Worm (Caenorhabditis elegans): ENCODE results near the gene bud-13.

The bud-13 gene

DNA sequence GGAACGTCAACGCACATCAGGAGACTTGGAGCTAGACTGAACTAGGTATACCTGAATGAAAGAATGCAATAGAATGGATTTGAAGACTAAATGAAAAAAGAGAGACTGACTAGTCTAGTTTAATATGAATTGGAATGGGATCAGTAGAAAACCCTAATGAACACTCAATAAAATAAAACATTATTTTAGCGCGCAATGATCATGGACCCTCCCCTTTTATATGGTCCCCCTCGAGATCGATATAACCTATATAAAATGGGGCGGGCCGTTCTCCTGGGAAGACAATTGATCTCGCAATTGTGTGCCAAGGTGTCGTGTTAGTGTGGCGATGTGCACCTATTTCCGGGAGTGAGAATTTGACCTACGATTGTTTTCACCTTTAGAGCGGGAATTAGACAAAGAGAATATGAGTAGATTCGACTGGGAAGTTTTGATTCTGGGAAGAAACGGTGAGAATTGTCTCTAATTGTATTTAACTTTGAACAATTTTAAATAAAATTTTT lies 49.6 kb downstream of the bud-13 start, which contains the start of gene cdc-25.3:
Gene cdc-25.3 (minus strand): TSS at position 51 of the 503 bp plus-strand sequence.
- no peak for TF ChIP-seq nhr-129 (tag; optimal IDR thresholded peaks at IDR 0.05)
- TF ChIP-seq lin-11 (tag; optimal IDR thresholded peaks at IDR 0.05): no peak
- no peak for TF ChIP-seq ZK546.5 (tag; optimal IDR thresholded peaks at IDR 0.05)
- no peak for TF ChIP-seq unc-55 (GFP tag; optimal IDR thresholded peaks at IDR 0.05)
- TF ChIP-seq C34F6.9 (tag; optimal IDR thresholded peaks at IDR 0.05): no peak
- no peak for TF ChIP-seq dmd-4 (tag; optimal IDR thresholded peaks at IDR 0.05)
- TF ChIP-seq ztf-4 (tag; optimal IDR thresholded peaks at IDR 0.05): no peak
- no peak for TF ChIP-seq mdl-1 (tag; optimal IDR thresholded peaks at IDR 0.05)
- TF ChIP-seq nhr-21 (tag; optimal IDR thresholded peaks at IDR 0.05): no peak
- TF ChIP-seq blmp-1 (tag; optimal IDR thresholded peaks at IDR 0.05; ENCODE audit: insufficient read depth): no peak
- no peak for TF ChIP-seq nhr-237 (tag; optimal IDR thresholded peaks at IDR 0.05)
- TF ChIP-seq ztf-1 (GFP tag; conservative IDR thresholded peaks at IDR 0.05): no peak

Data from whole organism, L2 larva.